Worm (Caenorhabditis elegans) whole organism, midembryonic: Measurements from ENCODE around the gene C40H1.9.

Experiments used
- T22C8.4 ChIP-seq: fragments of 200-800 bp; sonication (Bioruptor generic); IDR thresholded peaks from 2 replicates; pipeline ENCODE4 v1.3.6; 2022; ENCODE audit warnings: missing genetic modification characterization, missing compliant biosample characterization
- cog-1 ChIP-seq: sonication (generic microtip); optimal IDR thresholded peaks from 2 replicates; lab custom pipeline; 2016; ENCODE audit warnings: missing genetic modification characterization, missing compliant biosample characterization
- flt-1 ChIP-seq: fragments of 200-800 bp; sonication (Bioruptor generic); IDR thresholded peaks from 2 replicates; pipeline ENCODE4 v1.3.6; 2022; ENCODE audit warnings: missing genetic modification characterization, missing compliant biosample characterization
- klf-2 ChIP-seq: fragments of 200-800 bp; sonication (Bioruptor generic); conservative IDR thresholded peaks from 2 replicates; pipeline ENCODE4 v1.3.6; 2022; ENCODE audit warnings: missing genetic modification reagents, missing genetic modification characterization, missing compliant biosample characterization
- med-1 ChIP-seq: sonication (generic microtip); optimal IDR thresholded peaks from 2 replicates; lab custom pipeline; 2017; ENCODE audit warnings: missing genetic modification characterization, mild to moderate bottlenecking, missing compliant biosample characterization, antibody characterized with exemption, missing genetic modification reagents; ENCODE audit not compliant: insufficient read depth
- ref-1 ChIP-seq: fragments of 200-800 bp; sonication (Bioruptor generic); conservative IDR thresholded peaks from 2 replicates; pipeline ENCODE4 v1.3.6; 2022; ENCODE audit warnings: missing genetic modification reagents, missing genetic modification characterization, missing compliant biosample characterization
- tab-1 ChIP-seq: fragments of 200-800 bp; sonication (Bioruptor generic); IDR thresholded peaks from 2 replicates; pipeline ENCODE4 v1.3.6; 2022; ENCODE audit warnings: missing genetic modification characterization, missing compliant biosample characterization
- ztf-23 ChIP-seq: fragments of 200-800 bp; sonication (Bioruptor generic); IDR thresholded peaks from 2 replicates; pipeline ENCODE4 v1.3.6; 2022; ENCODE audit warnings: missing genetic modification reagents, missing genetic modification characterization, missing compliant biosample characterization
- ztf-29 ChIP-seq: fragments of 200-800 bp; sonication (Bioruptor generic); IDR thresholded peaks from 2 replicates; pipeline ENCODE4 v1.3.6; 2022; ENCODE audit warnings: missing genetic modification reagents, missing genetic modification characterization, missing compliant biosample characterization

DNA sequence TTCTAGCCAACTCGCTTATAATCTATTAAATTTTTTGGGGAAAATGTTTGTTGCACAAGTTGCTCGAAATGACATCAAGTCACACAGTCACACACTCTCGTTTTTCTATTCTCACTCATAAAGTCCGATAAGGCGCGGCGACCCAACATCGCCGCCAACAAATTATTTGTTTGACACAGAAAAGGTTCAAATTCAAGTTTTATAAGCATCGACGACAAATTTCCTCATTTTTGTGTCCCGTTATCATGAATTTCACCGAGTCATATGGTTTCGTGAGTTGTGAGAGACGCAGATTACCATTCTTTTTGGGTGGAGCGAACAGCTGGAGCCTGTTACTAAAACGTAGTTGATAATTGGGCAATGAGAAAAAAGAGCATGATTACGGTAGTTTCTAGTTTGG is 29.9 kb upstream of the C40H1.9 start:
- TF ChIP-seq ztf-29 (GFP tag; lab: Robert Waterston, UW) (no peak), T22C8.4 (no peak), flt-1 (no peak), cog-1 (tag; lab: Kevin White, UChicago) (no peak), klf-2 (no peak), ref-1 (GFP tag; lab: Robert Waterston, UW) (no peak), med-1 (GFP tag; lab: Kevin White, UChicago) (no peak), ztf-23 (GFP tag; lab: Robert Waterston, UW) (no peak), tab-1 (GFP tag; lab: Robert Waterston, UW) (no peak)
